Fruit fly (Drosophila melanogaster) whole organism, embryonic: ENCODE results near the gene SecCl.

Experiments used
- Aef1 ChIP-seq: fragments of 200-800 bp; sonication (Bioruptor generic); IDR thresholded peaks from 3 replicates; pipeline ENCODE4 v1.3.6; 2022; ENCODE audit warnings: missing biosample characterization, missing genetic modification characterization
- BEAF-32 ChIP-seq: fragments of 200-800 bp; sonication (Bioruptor generic); optimal IDR thresholded peaks from 3 replicates; lab custom pipeline; 2017; ENCODE audit warnings: missing biosample characterization, missing genetic modification characterization, mild to moderate bottlenecking, moderate library complexity, missing genetic modification reagents
- Bgb ChIP-seq: fragments of 200-800 bp; sonication (Bioruptor generic); IDR thresholded peaks from 2 replicates; pipeline ENCODE4 v1.3.6; 2022; ENCODE audit warnings: missing biosample characterization, missing genetic modification characterization; ENCODE audit not compliant: partially characterized antibody
- CG10366 ChIP-seq: fragments of 200-800 bp; sonication (Bioruptor generic); IDR thresholded peaks from 2 replicates; pipeline ENCODE4 v1.3.6; 2022; ENCODE audit warnings: missing biosample characterization, missing genetic modification characterization
- CG11695 ChIP-seq: fragments of 200-800 bp; sonication (Bioruptor generic); IDR thresholded peaks from 3 replicates; pipeline ENCODE4 v1.3.6; 2022; ENCODE audit warnings: missing biosample characterization, missing genetic modification characterization
- CG1233 ChIP-seq: fragments of 200-800 bp; sonication (Bioruptor generic); optimal IDR thresholded peaks from 4 replicates; lab custom pipeline; 2018; ENCODE audit warnings: missing biosample characterization, mild to moderate bottlenecking, missing genetic modification characterization
- CG1647 ChIP-seq: fragments of 200-800 bp; sonication (Bioruptor generic); optimal IDR thresholded peaks from 3 replicates; lab custom pipeline; 2016; ENCODE audit warnings: missing biosample characterization, missing genetic modification characterization
- CG18764 ChIP-seq: fragments of 200-800 bp; sonication (Bioruptor generic); optimal IDR thresholded peaks from 3 replicates; lab custom pipeline; 2016; ENCODE audit warnings: missing biosample characterization, missing genetic modification characterization
- CG31441 ChIP-seq: fragments of 200-800 bp; sonication (Bioruptor generic); IDR thresholded peaks from 2 replicates; pipeline ENCODE4 v1.3.6; 2022; ENCODE audit warnings: missing biosample characterization, missing genetic modification characterization
- CG32767 ChIP-seq: fragments of 200-800 bp; sonication (Bioruptor generic); IDR thresholded peaks from 2 replicates; pipeline ENCODE4 v1.3.6; 2022; ENCODE audit warnings: missing biosample characterization, missing genetic modification characterization
- CG33213 ChIP-seq: fragments of 200-800 bp; sonication (Bioruptor generic); optimal IDR thresholded peaks from 3 replicates; lab custom pipeline; 2016; ENCODE audit warnings: missing biosample characterization, missing genetic modification characterization
- CG34224 ChIP-seq: fragments of 200-800 bp; sonication (Bioruptor generic); IDR thresholded peaks from 3 replicates; pipeline ENCODE4 v1.3.6; 2022; ENCODE audit warnings: missing biosample characterization, missing genetic modification characterization; ENCODE audit not compliant: partially characterized antibody
- CG43689 ChIP-seq: fragments of 200-800 bp; sonication (Bioruptor generic); IDR thresholded peaks from 2 replicates; pipeline ENCODE4 v1.3.6; 2022; ENCODE audit warnings: missing biosample characterization, missing genetic modification characterization
- CG4730 ChIP-seq: fragments of 200-800 bp; sonication (Bioruptor generic); IDR thresholded peaks from 2 replicates; pipeline ENCODE4 v1.3.6; 2022; ENCODE audit warnings: missing biosample characterization, missing genetic modification characterization
- CG6689 ChIP-seq: fragments of 200-800 bp; sonication (Bioruptor generic); IDR thresholded peaks from 2 replicates; pipeline ENCODE4 v1.3.6; 2022; ENCODE audit warnings: missing biosample characterization, missing genetic modification characterization
- CG9932 ChIP-seq: fragments of 200-800 bp; sonication (Bioruptor generic); IDR thresholded peaks from 2 replicates; pipeline ENCODE4 v1.3.6; 2022; ENCODE audit warnings: missing biosample characterization, missing genetic modification characterization
- Elba2 ChIP-seq: fragments of 200-800 bp; sonication (Bioruptor generic); optimal IDR thresholded peaks from 3 replicates; lab custom pipeline; 2016; ENCODE audit warnings: missing biosample characterization, missing genetic modification characterization
- Ets65A ChIP-seq: fragments of 200-800 bp; sonication (Bioruptor generic); peaks from one replicate; lab custom pipeline; 2016; ENCODE audit warnings: missing biosample characterization, missing genetic modification characterization
- Ets97D ChIP-seq: fragments of 200-800 bp; sonication (Bioruptor generic); optimal IDR thresholded peaks from 3 replicates; lab custom pipeline; 2016; ENCODE audit warnings: missing biosample characterization, missing genetic modification characterization
- Fer3 ChIP-seq: fragments of 200-800 bp; sonication (Bioruptor generic); optimal IDR thresholded peaks from 2 replicates; lab custom pipeline; 2018; ENCODE audit warnings: missing biosample characterization, mild to moderate bottlenecking, missing genetic modification characterization, moderate library complexity
- Gug ChIP-seq: fragments of 200-800 bp; sonication (Bioruptor generic); IDR thresholded peaks from 4 replicates; pipeline ENCODE4 v1.3.6; 2022; ENCODE audit warnings: missing biosample characterization, missing genetic modification characterization
- H15 ChIP-seq: fragments of 200-800 bp; sonication (Bioruptor generic); IDR thresholded peaks from 3 replicates; pipeline ENCODE4 v1.3.6; 2022; ENCODE audit warnings: missing biosample characterization, missing genetic modification characterization
- Hmx ChIP-seq: fragments of 200-800 bp; sonication (Bioruptor generic); optimal IDR thresholded peaks from 2 replicates; lab custom pipeline; 2016; ENCODE audit warnings: missing biosample characterization, missing genetic modification characterization
- Hr39 ChIP-seq: fragments of >200 bp; optimal IDR thresholded peaks from 2 replicates; lab custom pipeline; 2017
- MESR4 ChIP-seq: fragments of 200-800 bp; sonication (Bioruptor generic); optimal IDR thresholded peaks from 2 replicates; lab custom pipeline; 2018; ENCODE audit warnings: missing biosample characterization, mild to moderate bottlenecking, missing genetic modification characterization, moderate library complexity
- Max ChIP-seq: fragments of 200-800 bp; sonication (Bioruptor generic); optimal IDR thresholded peaks from 2 replicates; lab custom pipeline; 2016; ENCODE audit warnings: missing biosample characterization, mild to moderate bottlenecking, missing genetic modification characterization
- Myb ChIP-seq: fragments of 200-800 bp; sonication (Bioruptor generic); optimal IDR thresholded peaks from 2 replicates; lab custom pipeline; 2016; ENCODE audit warnings: missing biosample characterization, missing genetic modification characterization
- NK7.1 ChIP-seq: fragments of 200-800 bp; sonication (Bioruptor generic); optimal IDR thresholded peaks from 3 replicates; lab custom pipeline; 2016; ENCODE audit warnings: missing biosample characterization, missing genetic modification characterization
- Ptx1 ChIP-seq: fragments of 200-800 bp; sonication (Bioruptor generic); IDR thresholded peaks from 2 replicates; pipeline ENCODE4 v1.3.6; 2022; ENCODE audit warnings: missing biosample characterization, missing genetic modification characterization
- Stat92E ChIP-seq, 3 experiments: fragments of >200 bp in 2 of 3; fragments of 200-800 bp in 1 of 3; sonication (Bioruptor generic) in 1 of 3; optimal IDR thresholded peaks; 2 replicates each; lab custom pipeline; 2017 to 2019; ENCODE audit warnings: missing biosample characterization in 3 of 3, missing genetic modification characterization in 3 of 3, mild to moderate bottlenecking in 1 of 3, moderate library complexity in 1 of 3
- amos ChIP-seq: fragments of 200-800 bp; sonication (Bioruptor generic); IDR thresholded peaks from 2 replicates; pipeline ENCODE4 v1.3.6; 2022; ENCODE audit warnings: missing biosample characterization, missing genetic modification characterization; ENCODE audit not compliant: partially characterized antibody
- ase ChIP-seq: fragments of 200-800 bp; sonication (Bioruptor generic); IDR thresholded peaks from 3 replicates; pipeline ENCODE4 v1.3.6; 2022; ENCODE audit warnings: missing biosample characterization, missing genetic modification characterization
- br ChIP-seq: fragments of >200 bp; optimal IDR thresholded peaks from 2 replicates; lab custom pipeline; 2017
- caup ChIP-seq: fragments of 200-800 bp; sonication (Bioruptor generic); optimal IDR thresholded peaks from 3 replicates; lab custom pipeline; 2017; ENCODE audit warnings: missing biosample characterization, mild to moderate bottlenecking, missing genetic modification characterization, moderate library complexity; ENCODE audit not compliant: severe bottlenecking
- chinmo ChIP-seq: fragments of 200-800 bp; sonication (Bioruptor generic); IDR thresholded peaks from 4 replicates; pipeline ENCODE4 v1.3.6; 2022; ENCODE audit warnings: missing biosample characterization, missing genetic modification characterization; ENCODE audit not compliant: partially characterized antibody
- dan ChIP-seq: fragments of 200-800 bp; sonication (Bioruptor generic); IDR thresholded peaks from 2 replicates; pipeline ENCODE4 v1.3.6; 2022; ENCODE audit warnings: missing biosample characterization, missing genetic modification characterization
- dysf ChIP-seq: fragments of 200-800 bp; sonication (Bioruptor generic); IDR thresholded peaks from 3 replicates; pipeline ENCODE4 v1.3.6; 2022; ENCODE audit warnings: missing biosample characterization, missing genetic modification characterization
- ems ChIP-seq: fragments of 200-800 bp; sonication (Bioruptor generic); optimal IDR thresholded peaks from 3 replicates; lab custom pipeline; 2016; ENCODE audit warnings: missing biosample characterization, missing genetic modification characterization
- fd3F ChIP-seq: fragments of 200-800 bp; sonication (Bioruptor generic); optimal IDR thresholded peaks from 2 replicates; lab custom pipeline; 2018; ENCODE audit warnings: missing biosample characterization, mild to moderate bottlenecking, missing genetic modification characterization, moderate library complexity
- fu2 ChIP-seq: fragments of 200-800 bp; sonication (Bioruptor generic); optimal IDR thresholded peaks from 2 replicates; lab custom pipeline; 2016; ENCODE audit warnings: missing biosample characterization, missing genetic modification characterization
- gsb ChIP-seq: fragments of 200-800 bp; sonication (Bioruptor generic); IDR thresholded peaks from 2 replicates; pipeline ENCODE4 v1.3.6; 2022; ENCODE audit warnings: missing biosample characterization, missing genetic modification characterization
- kni ChIP-seq: fragments of 200-800 bp; sonication (Bioruptor generic); optimal IDR thresholded peaks from 3 replicates; lab custom pipeline; 2017; ENCODE audit warnings: mild to moderate bottlenecking, missing biosample characterization, missing genetic modification reagents, missing genetic modification characterization
- otp ChIP-seq: fragments of 200-800 bp; sonication (Bioruptor generic); IDR thresholded peaks from 3 replicates; pipeline ENCODE4, ENCODE4 v1.3.6; 2022; ENCODE audit warnings: missing biosample characterization, missing genetic modification characterization
- pita ChIP-seq: fragments of 200-800 bp; sonication (Bioruptor generic); optimal IDR thresholded peaks from 2 replicates; lab custom pipeline; 2017; ENCODE audit warnings: missing biosample characterization, mild to moderate bottlenecking, missing genetic modification characterization
- pnt ChIP-seq: fragments of 200-800 bp; sonication (Bioruptor generic); optimal IDR thresholded peaks from 3 replicates; lab custom pipeline; 2016; ENCODE audit warnings: missing biosample characterization, missing genetic modification characterization
- prd ChIP-seq, 3 experiments: fragments of >200 bp in 2 of 3; fragments of 200-800 bp in 1 of 3; sonication (Bioruptor generic) in 1 of 3; optimal IDR thresholded peaks in 2 of 3; IDR thresholded peaks in 1 of 3; 2 replicates in 2 of 3; 3 replicates in 1 of 3; pipeline versions ENCODE4 v1.3.6 to Lab custom; 2017 to 2022; ENCODE audit warnings: missing biosample characterization in 1 of 3, missing genetic modification characterization in 1 of 3
- ranshi ChIP-seq: fragments of 200-800 bp; sonication (Bioruptor generic); IDR thresholded peaks from 2 replicates; pipeline ENCODE4 v1.3.6; 2022; ENCODE audit warnings: missing biosample characterization, missing genetic modification characterization
- salm ChIP-seq: fragments of 200-800 bp; sonication (Bioruptor generic); optimal IDR thresholded peaks from 2 replicates; lab custom pipeline; 2018; ENCODE audit warnings: missing biosample characterization, mild to moderate bottlenecking, missing genetic modification characterization
- slou ChIP-seq: fragments of 200-800 bp; sonication (Bioruptor generic); optimal IDR thresholded peaks from 3 replicates; lab custom pipeline; 2016; ENCODE audit warnings: missing biosample characterization, missing genetic modification characterization
- wdn ChIP-seq: fragments of 200-800 bp; sonication (Bioruptor generic); IDR thresholded peaks from 2 replicates; pipeline ENCODE4 v1.3.6; 2022; ENCODE audit warnings: missing biosample characterization, missing genetic modification characterization

SecCl gene

DNA sequence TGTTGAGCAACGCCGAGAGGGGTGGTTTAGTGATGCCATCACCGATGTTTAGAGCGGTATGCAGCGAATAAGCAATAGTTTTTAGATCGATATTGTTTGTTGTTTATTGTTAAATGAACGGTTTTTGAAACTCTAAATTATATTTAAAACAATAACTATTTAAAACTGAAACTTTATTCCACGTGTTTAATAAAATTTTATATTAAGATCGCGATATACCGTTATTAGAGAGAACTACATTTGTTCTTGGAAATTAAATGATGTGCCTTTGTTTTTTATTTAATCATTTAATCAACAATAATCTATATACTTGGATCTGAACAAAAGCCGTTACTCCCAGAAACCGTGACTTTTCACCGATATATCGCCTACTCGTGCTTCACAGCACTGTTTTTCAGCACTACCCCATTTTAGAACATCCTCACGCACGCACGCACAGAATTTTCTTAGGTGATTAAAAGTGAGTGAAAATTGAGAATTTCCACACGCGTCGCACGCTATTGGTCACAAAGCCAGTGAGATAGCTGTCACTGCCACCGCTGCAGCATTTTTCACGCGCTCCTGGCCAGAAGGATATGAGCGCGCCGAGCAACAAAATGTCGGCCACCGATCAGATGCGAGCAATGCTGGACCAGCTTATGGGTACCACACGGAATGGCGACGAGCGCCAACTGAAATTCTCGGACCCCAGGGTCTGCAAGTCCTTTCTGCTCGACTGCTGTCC lies 44.1 kb downstream of the SecCl start, which contains the start of the genes U4-U6-60K and CG7564 (continued):
- no peak for TF ChIP-seq salm (tag; lab: Kevin White, UChicago)
- TF ChIP-seq MESR4 = peak; percentile 97
- peak; percentile 10; the same call in 2 of the 3 replicates for TF ChIP-seq Aef1 (GFP tag; lab: Robert Waterston, UW)
- peak; percentile 27 for TF ChIP-seq CG33213
- peak; percentile 50 for TF ChIP-seq ems (GFP tag; lab: Kevin White, UChicago)
- TF ChIP-seq slou (GFP tag; lab: Kevin White, UChicago) = peak; percentile 70
- peak; percentile 98 for TF ChIP-seq amos (GFP tag; lab: Robert Waterston, UW)
- TF ChIP-seq CG4730 = 0 out of 2 replicates have a peak, but pooled peaks have one; percentile 11
- TF ChIP-seq CG9932 (GFP tag; lab: Robert Waterston, UW) = peak; percentile 95
- TF ChIP-seq CG11695 (GFP tag; lab: Robert Waterston, UW) = no peak
- peak; percentile 20 for TF ChIP-seq Hmx (GFP tag; lab: Kevin White, UChicago)
- peak; percentile 97 for TF ChIP-seq Bgb
- peak; percentile 92; the same call in 3 of the 4 replicates for TF ChIP-seq chinmo (GFP tag; lab: Robert Waterston, UW)
- TF ChIP-seq BEAF-32 (GFP tag; lab: Kevin White, UChicago) = peak; percentile 99
- TF ChIP-seq ase (GFP tag; lab: Robert Waterston, UW) = peak; percentile 59; the same call in 2 of the 3 replicates
- no peak for TF ChIP-seq fu2 (GFP tag; lab: Kevin White, UChicago)
- TF ChIP-seq dysf (GFP tag; lab: Robert Waterston, UW) = peak; percentile 68; the same call in 1 of the 3 replicates
- TF ChIP-seq br = no peak
- TF ChIP-seq dan (GFP tag; lab: Robert Waterston, UW) = no peak
- peak; percentile 91 for TF ChIP-seq CG31441 (GFP tag; lab: Robert Waterston, UW)
- TF ChIP-seq caup = peak; percentile 57
- peak; percentile 18 for TF ChIP-seq Fer3 (tag; lab: Kevin White, UChicago)
- peak; percentile 66 for TF ChIP-seq CG1647
- no peak for TF ChIP-seq wdn
- peak; percentile 33; the same call in 1 of the 2 replicates for TF ChIP-seq ranshi (GFP tag; lab: Robert Waterston, UW)
- TF ChIP-seq Stat92E (GFP tag; optimal IDR thresholded peaks at IDR 0.05; lab: Kevin White, UChicago) = no peak
- TF ChIP-seq Ets97D (GFP tag; lab: Kevin White, UChicago) = peak; percentile 45
- no peak for TF ChIP-seq CG6689 (GFP tag; lab: Robert Waterston, UW)
- TF ChIP-seq Ptx1 (GFP tag; lab: Robert Waterston, UW) = peak; percentile 53; the same call in 1 of the 2 replicates
- TF ChIP-seq CG34224 (GFP tag; lab: Robert Waterston, UW) = peak; percentile 80
- TF ChIP-seq Max (GFP tag; lab: Kevin White, UChicago) = peak; percentile 61
- 0 out of 3 replicates have a peak, but pooled peaks have one; percentile 28 for TF ChIP-seq H15 (GFP tag; lab: Robert Waterston, UW)
- TF ChIP-seq CG10366 (GFP tag; lab: Robert Waterston, UW) = peak; percentile 51
- TF ChIP-seq CG43689 (GFP tag; lab: Robert Waterston, UW) = no peak
- no peak for TF ChIP-seq pnt (GFP tag; lab: Kevin White, UChicago)
- no peak for TF ChIP-seq otp
- TF ChIP-seq CG32767 (GFP tag; lab: Robert Waterston, UW) = no peak
- no peak for TF ChIP-seq gsb (GFP tag; lab: Robert Waterston, UW)
- peak; percentile 37 for TF ChIP-seq CG18764 (GFP tag; lab: Kevin White, UChicago)
- TF ChIP-seq Myb (GFP tag; lab: Kevin White, UChicago) = peak; percentile 65
- TF ChIP-seq kni (GFP tag; lab: Kevin White, UChicago) = peak; percentile 60
- no peak for TF ChIP-seq prd (optimal IDR thresholded peaks at IDR 0.05; lab: Kevin White, UChicago)
- TF ChIP-seq prd (GFP tag; IDR thresholded peaks at IDR 0.05; lab: Robert Waterston, UW) = peak; percentile 58; the same call in 2 of the 3 replicates
- TF ChIP-seq fd3F (GFP tag; lab: Kevin White, UChicago) = no peak
- peak; percentile 80; the same call in 3 of the 4 replicates for TF ChIP-seq Gug (GFP tag; lab: Robert Waterston, UW)
- peak; percentile 95 for TF ChIP-seq Ets65A
- no peak for TF ChIP-seq pita
- TF ChIP-seq Hr39 (lab: Kevin White, UChicago) = no peak
- peak; percentile 56 for TF ChIP-seq Elba2 (GFP tag; lab: Kevin White, UChicago)
- TF ChIP-seq NK7.1 (GFP tag; lab: Kevin White, UChicago) = no peak
- peak; percentile 28 for TF ChIP-seq CG1233 (GFP tag; lab: Kevin White, UChicago)
